Worm (Caenorhabditis elegans): Measurements from ENCODE around the gene Y71G10AR.4.
A peak's percentile ranks its signal among the peaks of the same experiment; 100 is the strongest.

Y71G10AR.4 gene

DNA sequence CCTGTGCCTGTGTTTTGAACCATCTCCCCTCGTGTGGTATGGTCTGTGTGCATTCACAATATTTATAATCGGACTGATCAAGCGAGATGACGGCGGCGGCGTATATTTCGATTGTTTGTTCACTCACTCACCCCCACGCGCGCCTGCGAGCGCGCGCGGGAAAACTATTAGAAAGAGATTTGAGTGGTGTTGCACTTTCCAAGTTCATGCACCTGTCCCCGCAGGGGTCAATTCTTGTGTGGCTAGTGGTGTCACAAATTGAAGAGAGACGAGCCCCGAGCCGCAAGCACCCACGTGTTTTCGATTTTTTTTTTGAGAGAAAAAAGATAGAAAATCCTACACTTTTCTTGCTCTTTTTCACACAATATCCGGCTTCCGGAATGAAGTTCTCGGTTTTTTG lies 18.4 kb downstream of the Y71G10AR.4 start:
- peak; percentile 9 for TF ChIP-seq ceh-2 (tag; optimal IDR thresholded peaks at IDR 0.05)
- no peak for TF ChIP-seq ceh-24 (tag; optimal IDR thresholded peaks at IDR 0.05)
- TF ChIP-seq pha-2 (tag; optimal IDR thresholded peaks at IDR 0.05) = peak; percentile 47

DNA sequence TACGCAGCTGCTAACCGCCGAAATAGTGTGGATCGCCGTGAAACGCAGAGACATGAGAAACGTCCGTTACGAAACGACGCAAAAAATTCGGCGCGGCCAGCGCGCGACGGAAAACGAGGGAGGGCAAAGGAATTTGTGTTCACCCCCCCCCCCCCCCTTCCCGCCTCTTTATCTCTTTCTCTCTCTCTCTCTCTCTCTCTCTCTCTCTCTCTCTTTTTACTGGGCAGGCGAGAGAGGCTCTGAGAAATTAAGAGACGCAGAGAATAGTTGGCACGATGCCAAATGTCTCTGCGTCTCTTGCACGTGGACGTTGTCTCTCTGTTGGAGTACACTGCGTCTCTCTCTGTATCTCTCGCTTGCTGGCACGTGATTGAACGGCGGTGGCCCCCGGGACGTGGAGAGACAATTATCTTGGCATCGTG lies 20.5 kb downstream of the Y71G10AR.4 start:
- peak; percentile 81 for TF ChIP-seq ceh-19 (GFP tag; optimal IDR thresholded peaks at IDR 0.05)
- TF ChIP-seq lin-11 (tag; optimal IDR thresholded peaks at IDR 0.05) = peak; percentile 37
- peak; percentile 10 for TF ChIP-seq K02D7.2 (tag; optimal IDR thresholded peaks at IDR 0.05)
- TF ChIP-seq Y22D7AL.16 (tag; optimal IDR thresholded peaks at IDR 0.05) = no peak
- no peak for TF ChIP-seq sox-4 (tag; optimal IDR thresholded peaks at IDR 0.05)
- TF ChIP-seq C08G9.2 (tag; optimal IDR thresholded peaks at IDR 0.05) = peak; percentile 41
- TF ChIP-seq hlh-6 (tag; optimal IDR thresholded peaks at IDR 0.05) = no peak
- TF ChIP-seq unc-86 (tag; optimal IDR thresholded peaks at IDR 0.05) = peak; percentile 21
- no peak for TF ChIP-seq hlh-13 (GFP tag; optimal IDR thresholded peaks at IDR 0.05)
- TF ChIP-seq fkh-6 (tag; optimal IDR thresholded peaks at IDR 0.05) = no peak
- TF ChIP-seq tbx-2 (tag; optimal IDR thresholded peaks at IDR 0.05) = peak; percentile 81
- TF ChIP-seq ceh-22 (tag; optimal IDR thresholded peaks at IDR 0.05) = peak; percentile 86
- TF ChIP-seq hlh-8 (tag; optimal IDR thresholded peaks at IDR 0.05) = no peak
- TF ChIP-seq nhr-11 (tag; optimal IDR thresholded peaks at IDR 0.05) = no peak
- TF ChIP-seq F13H6.1 (tag; optimal IDR thresholded peaks at IDR 0.05) = peak; percentile 74
- TF ChIP-seq elt-4 (tag; optimal IDR thresholded peaks at IDR 0.05) = no peak
- TF ChIP-seq ceh-2 (tag; optimal IDR thresholded peaks at IDR 0.05) = no peak
- TF ChIP-seq odd-2 (tag; optimal IDR thresholded peaks at IDR 0.05) = no peak
- TF ChIP-seq pax-1 (tag; optimal IDR thresholded peaks at IDR 0.05) = no peak
- no peak for TF ChIP-seq ceh-6 (GFP tag; optimal IDR thresholded peaks at IDR 0.05)
- no peak for TF ChIP-seq nhr-232 (tag; optimal IDR thresholded peaks at IDR 0.05)
- peak; percentile 95 for TF ChIP-seq unc-55 (GFP tag; optimal IDR thresholded peaks at IDR 0.05)
- TF ChIP-seq elt-2 (tag; optimal IDR thresholded peaks at IDR 0.05) = peak; percentile 31
- peak; percentile 73 for TF ChIP-seq pat-9 (tag; optimal IDR thresholded peaks at IDR 0.05)
- TF ChIP-seq fkh-10 (GFP tag; optimal IDR thresholded peaks at IDR 0.05) = no peak
- peak; percentile 53 for TF ChIP-seq che-1 (tag; optimal IDR thresholded peaks at IDR 0.05)
- TF ChIP-seq madf-2 (tag; optimal IDR thresholded peaks at IDR 0.05) = peak; percentile 36
- TF ChIP-seq pha-4 (tag; optimal IDR thresholded peaks at IDR 0.05) = no peak
- peak; percentile 55 for TF ChIP-seq ztf-16 (tag; optimal IDR thresholded peaks at IDR 0.05)
- TF ChIP-seq hlh-30 (tag; optimal IDR thresholded peaks at IDR 0.05; ENCODE audit: insufficient read depth) = peak; percentile 98
- TF ChIP-seq pqm-1 (tag; optimal IDR thresholded peaks at IDR 0.05) = no peak
- no peak for TF ChIP-seq ceh-24 (tag; optimal IDR thresholded peaks at IDR 0.05)
- no peak for TF ChIP-seq mec-3 (tag; optimal IDR thresholded peaks at IDR 0.05; ENCODE audit: borderline replicate concordance)
- no peak for TF ChIP-seq pag-3 (tag; optimal IDR thresholded peaks at IDR 0.05; ENCODE audit: borderline replicate concordance)
- no peak for TF ChIP-seq ceh-9 (tag; optimal IDR thresholded peaks at IDR 0.05)
- TF ChIP-seq ceh-30 (tag; optimal IDR thresholded peaks at IDR 0.05) = no peak
- TF ChIP-seq ref-2 (tag; optimal IDR thresholded peaks at IDR 0.05) = peak; percentile 87
- peak; percentile 49 for TF ChIP-seq ets-4 (tag; optimal IDR thresholded peaks at IDR 0.05)
- no peak for TF ChIP-seq unc-3 (GFP tag; conservative IDR thresholded peaks at IDR 0.05)
- no peak for TF ChIP-seq unc-3 (tag; optimal IDR thresholded peaks at IDR 0.05)
- TF ChIP-seq ceh-18 (tag; optimal IDR thresholded peaks at IDR 0.05) = peak; percentile 91
- no peak for TF ChIP-seq zip-5 (tag; optimal IDR thresholded peaks at IDR 0.05)
- TF ChIP-seq ceh-14 (tag; optimal IDR thresholded peaks at IDR 0.05) = peak; percentile 79
- no peak for TF ChIP-seq lim-6 (tag; optimal IDR thresholded peaks at IDR 0.05)
- peak; percentile 50 for TF ChIP-seq T23F11.4 (GFP tag; optimal IDR thresholded peaks at IDR 0.05)
- peak; percentile 77 for TF ChIP-seq ceh-34 (tag; optimal IDR thresholded peaks at IDR 0.05)
- TF ChIP-seq hlh-15 (tag; optimal IDR thresholded peaks at IDR 0.05) = no peak
- TF ChIP-seq dmd-4 (tag; optimal IDR thresholded peaks at IDR 0.05; ENCODE audit: borderline replicate concordance) = no peak
- TF ChIP-seq nfya-1 (tag; optimal IDR thresholded peaks at IDR 0.05) = peak; percentile 88
- peak; percentile 62 for TF ChIP-seq unc-42 (tag; optimal IDR thresholded peaks at IDR 0.05)
- TF ChIP-seq pros-1 (tag; optimal IDR thresholded peaks at IDR 0.05) = peak; percentile 38

Measured in whole organism, late embryonic.